Fruit fly (Drosophila melanogaster): ENCODE data around the gene Cpr64Ac.

DNA sequence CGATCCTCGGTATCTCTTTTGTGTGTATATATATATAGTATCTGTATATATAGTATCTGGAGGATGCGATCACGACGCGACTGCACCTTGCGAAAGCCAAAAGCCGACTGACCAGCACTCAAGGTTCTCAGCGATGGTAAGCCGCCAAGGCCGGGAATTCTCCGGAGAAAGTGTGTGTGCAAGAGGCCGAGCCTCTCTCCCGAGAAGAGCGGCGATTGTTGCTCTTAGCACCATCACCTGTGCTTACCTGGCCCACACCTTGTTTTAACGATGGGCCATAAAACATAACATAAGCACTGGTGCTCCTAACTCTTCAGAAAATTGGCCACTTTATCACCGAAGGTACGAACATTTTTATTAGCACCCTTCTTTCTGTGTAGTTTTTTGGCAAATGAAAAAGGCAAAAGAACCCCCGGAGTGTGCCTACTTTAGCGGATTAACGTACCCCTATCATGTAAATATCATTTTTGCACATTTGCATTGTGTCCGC, 45.3 kb downstream of the Cpr64Ac start, which contains the start of gene mas:
- TF ChIP-seq Hnf4 (GFP tag; optimal IDR thresholded peaks at IDR 0.05), result no peak
- TF ChIP-seq tai (GFP tag; optimal IDR thresholded peaks at IDR 0.05), result no peak
